Worm (Caenorhabditis elegans): Measurements from ENCODE around the gene C30B5.2.

ce11 chrII:6148369-6148768 is 48.6 kb upstream of the C30B5.2 start:
- no peak for TF ChIP-seq W03F9.2 (tag; optimal IDR thresholded peaks at IDR 0.05)
- no peak for TF ChIP-seq dao-5 (tag; optimal IDR thresholded peaks at IDR 0.05)

Measured in whole organism, L4/young adult.